Worm (Caenorhabditis elegans) whole organism, dauer: ENCODE data around the gene rab-18.

Experiments
- unc-62 ChIP-seq: sonication (generic microtip); optimal IDR thresholded peaks from 2 replicates; lab custom pipeline; 2017; ENCODE audit warnings: missing biosample characterization, missing genetic modification reagents, missing genetic modification characterization

Gene rab-18

ce11 chrIII:1051877-1052276 lies 28.7 kb downstream of the rab-18 start:
- no peak for TF ChIP-seq unc-62

ce11 chrIII:1043790-1044189 lies 36.8 kb downstream of the rab-18 start:
- TF ChIP-seq unc-62: no peak

ce11 chrIII:1040059-1040458 lies 40.5 kb downstream of the rab-18 start:
- TF ChIP-seq unc-62: no peak

- TF ChIP-seq unc-62: no peak
Observed at ce11 chrIII:1037173-1037572, 43.4 kb downstream of the rab-18 start, which contains the start of the genes chin-1 and BE0003N10.1. chin-1 (minus strand) TSS chrIII:1037212. BE0003N10.1 (plus strand) TSS chrIII:1037492.

- no peak for TF ChIP-seq unc-62
Observed at ce11 chrIII:1034853-1035252, 45.7 kb downstream of the rab-18 start.

ce11 chrIII:1030965-1031364 lies 49.6 kb downstream of the rab-18 start, which contains the start of the genes clc-26 and E_BE45912.2:
clc-26 (minus strand) TSS chrIII:1031065.
E_BE45912.2 (minus strand) TSS chrIII:1031103.
- TF ChIP-seq unc-62: no peak

- TF ChIP-seq unc-62: no peak
Observed at ce11 chrIII:1028233-1028632, 52.3 kb downstream of the rab-18 start.
